Fruit fly (Drosophila melanogaster) whole organism, prepupa: ENCODE data around the gene Arp10.

Experiments used
- CG10669 ChIP-seq: fragments of 200-800 bp; sonication (Bioruptor generic); optimal IDR thresholded peaks from 3 replicates; lab custom pipeline; 2018; ENCODE audit warnings: missing biosample characterization, mild to moderate bottlenecking, missing genetic modification characterization, moderate library complexity
- CG11294 ChIP-seq: fragments of 200-800 bp; sonication (Bioruptor generic); IDR thresholded peaks from 2 replicates; pipeline ENCODE4 v1.3.6; 2022; ENCODE audit warnings: missing biosample characterization, missing genetic modification characterization
- CG11762 ChIP-seq: fragments of 200-800 bp; sonication (Bioruptor generic); optimal IDR thresholded peaks from 3 replicates; lab custom pipeline; 2016; ENCODE audit warnings: missing biosample characterization, missing genetic modification characterization; ENCODE audit not compliant: insufficient read depth
- CG1621 ChIP-seq: fragments of 200-800 bp; sonication (Bioruptor generic); optimal IDR thresholded peaks from 3 replicates; lab custom pipeline; 2018; ENCODE audit warnings: missing biosample characterization, mild to moderate bottlenecking, missing genetic modification characterization
- CG16779 ChIP-seq: fragments of 200-800 bp; sonication (Bioruptor generic); optimal IDR thresholded peaks from 3 replicates; lab custom pipeline; 2017; ENCODE audit warnings: missing biosample characterization, mild to moderate bottlenecking, missing genetic modification characterization
- CG3032 ChIP-seq: fragments of 200-800 bp; optimal IDR thresholded peaks from 2 replicates; lab custom pipeline; 2019; ENCODE audit warnings: missing biosample characterization, mild to moderate bottlenecking, missing genetic modification characterization, moderate library complexity
- CG32006 ChIP-seq: fragments of 200-800 bp; sonication (Bioruptor generic); optimal IDR thresholded peaks from 3 replicates; lab custom pipeline; 2017; ENCODE audit warnings: missing biosample characterization, mild to moderate bottlenecking, missing genetic modification characterization
- CG34406 ChIP-seq: fragments of 200-800 bp; sonication (Bioruptor generic); optimal IDR thresholded peaks from 3 replicates; lab custom pipeline; 2016; ENCODE audit warnings: missing biosample characterization, missing genetic modification characterization
- CG3919 ChIP-seq: fragments of 200-800 bp; sonication (Bioruptor generic); optimal IDR thresholded peaks from 3 replicates; lab custom pipeline; 2016; ENCODE audit warnings: missing biosample characterization, missing genetic modification characterization
- CG6792 ChIP-seq: fragments of 200-800 bp; sonication (Bioruptor generic); optimal IDR thresholded peaks from 3 replicates; lab custom pipeline; 2016; ENCODE audit warnings: missing biosample characterization, missing genetic modification characterization
- CG6854 ChIP-seq: fragments of 200-800 bp; sonication (Bioruptor generic); optimal IDR thresholded peaks from 2 replicates; lab custom pipeline; 2017; ENCODE audit warnings: missing biosample characterization, mild to moderate bottlenecking, missing genetic modification characterization
- CG7368 ChIP-seq: fragments of 200-800 bp; sonication (Bioruptor generic); optimal IDR thresholded peaks from 3 replicates; lab custom pipeline; 2016; ENCODE audit warnings: missing biosample characterization, missing genetic modification characterization
- CG8632 ChIP-seq: fragments of 200-800 bp; sonication (Bioruptor generic); optimal IDR thresholded peaks from 3 replicates; lab custom pipeline; 2016; ENCODE audit warnings: missing biosample characterization, missing genetic modification characterization
- CG9139 ChIP-seq: fragments of 200-800 bp; sonication (Bioruptor generic); optimal IDR thresholded peaks from 3 replicates; lab custom pipeline; 2017; ENCODE audit warnings: missing biosample characterization, mild to moderate bottlenecking, missing genetic modification characterization
- Eip75B ChIP-seq: fragments of 200-800 bp; sonication (Bioruptor generic); optimal IDR thresholded peaks from 3 replicates; lab custom pipeline; 2016; ENCODE audit warnings: missing biosample characterization, missing genetic modification characterization
- Eip78C ChIP-seq: fragments of 200-800 bp; sonication (Bioruptor generic); peaks from one replicate; lab custom pipeline; 2016; ENCODE audit warnings: missing biosample characterization, missing genetic modification characterization
- Eip93F ChIP-seq: fragments of 200-800 bp; sonication (Bioruptor generic); optimal IDR thresholded peaks from 2 replicates; lab custom pipeline; 2016; ENCODE audit warnings: missing biosample characterization, mild to moderate bottlenecking, missing genetic modification characterization
- Ets96B ChIP-seq: fragments of 200-800 bp; optimal IDR thresholded peaks from 2 replicates; lab custom pipeline; 2019; ENCODE audit warnings: missing biosample characterization, mild to moderate bottlenecking, missing genetic modification characterization, moderate library complexity
- Gug ChIP-seq: fragments of 200-800 bp; sonication (Bioruptor generic); IDR thresholded peaks from 2 replicates; pipeline ENCODE4 v1.3.6; 2022; ENCODE audit warnings: missing biosample characterization, missing genetic modification characterization
- Hr38 ChIP-seq: sonication (Bioruptor generic); optimal IDR thresholded peaks from 2 replicates; lab custom pipeline; 2016; ENCODE audit warnings: missing biosample characterization, missing genetic modification characterization
- Lpt ChIP-seq: fragments of 200-800 bp; sonication (Bioruptor generic); optimal IDR thresholded peaks from 3 replicates; lab custom pipeline; 2016; ENCODE audit warnings: missing biosample characterization, missing genetic modification characterization
- Smox ChIP-seq: fragments of 200-800 bp; sonication (Bioruptor generic); optimal IDR thresholded peaks from 3 replicates; lab custom pipeline; 2016; ENCODE audit warnings: missing biosample characterization, missing genetic modification characterization
- Sox102F ChIP-seq: fragments of 200-800 bp; sonication (Bioruptor generic); optimal IDR thresholded peaks from 2 replicates; lab custom pipeline; 2016; ENCODE audit warnings: missing biosample characterization, mild to moderate bottlenecking, missing genetic modification characterization
- Sox15 ChIP-seq: fragments of 200-800 bp; sonication (Bioruptor generic); optimal IDR thresholded peaks from 3 replicates; lab custom pipeline; 2016; ENCODE audit warnings: missing biosample characterization, missing genetic modification characterization
- acj6 ChIP-seq: fragments of 200-800 bp; sonication (Bioruptor generic); optimal IDR thresholded peaks from 3 replicates; lab custom pipeline; 2016; ENCODE audit warnings: missing biosample characterization, missing genetic modification characterization
- dsx ChIP-seq: fragments of 200-800 bp; optimal IDR thresholded peaks from 3 replicates; lab custom pipeline; 2019; ENCODE audit warnings: missing biosample characterization, mild to moderate bottlenecking, missing genetic modification characterization, moderate library complexity; ENCODE audit not compliant: poor library complexity, severe bottlenecking
- esn ChIP-seq: fragments of 200-800 bp; sonication (Bioruptor generic); optimal IDR thresholded peaks from 2 replicates; lab custom pipeline; 2016; ENCODE audit warnings: missing biosample characterization, mild to moderate bottlenecking, missing genetic modification characterization, moderate library complexity
- fd59A ChIP-seq: fragments of 200-800 bp; sonication (Bioruptor generic); optimal IDR thresholded peaks from 2 replicates; lab custom pipeline; 2017; ENCODE audit warnings: missing biosample characterization, mild to moderate bottlenecking, missing genetic modification characterization, missing genetic modification reagents
- fd85E ChIP-seq: fragments of 200-800 bp; sonication (Bioruptor generic); optimal IDR thresholded peaks from 3 replicates; lab custom pipeline; 2016; ENCODE audit warnings: missing biosample characterization, missing genetic modification characterization
- fkh ChIP-seq: fragments of 200-800 bp; sonication (Bioruptor generic); optimal IDR thresholded peaks from 3 replicates; lab custom pipeline; 2017; ENCODE audit warnings: missing biosample characterization, mild to moderate bottlenecking, missing genetic modification characterization, moderate library complexity
- lz ChIP-seq: fragments of 200-800 bp; sonication (Bioruptor generic); optimal IDR thresholded peaks from 3 replicates; lab custom pipeline; 2016; ENCODE audit warnings: missing biosample characterization, missing genetic modification characterization
- pdm3 ChIP-seq: fragments of 200-800 bp; sonication (Bioruptor generic); optimal IDR thresholded peaks from 3 replicates; lab custom pipeline; 2016; ENCODE audit warnings: missing biosample characterization, missing genetic modification characterization
- ss ChIP-seq, 2 experiments: fragments of 200-800 bp; sonication (Bioruptor generic); optimal IDR thresholded peaks; 2 replicates in 1 of 2; 3 replicates in 1 of 2; lab custom pipeline; 2017 to 2018; ENCODE audit warnings: mild to moderate bottlenecking in 2 of 2, missing biosample characterization in 2 of 2, missing genetic modification characterization in 2 of 2, moderate library complexity in 1 of 2
- topi ChIP-seq: fragments of 200-800 bp; sonication (Bioruptor generic); optimal IDR thresholded peaks from 3 replicates; lab custom pipeline; 2016; ENCODE audit warnings: missing biosample characterization, missing genetic modification characterization
- vri ChIP-seq: fragments of 200-800 bp; sonication (Bioruptor generic); optimal IDR thresholded peaks from 3 replicates; lab custom pipeline; 2016; ENCODE audit warnings: missing biosample characterization, mild to moderate bottlenecking, missing genetic modification characterization

Gene Arp10

DNA sequence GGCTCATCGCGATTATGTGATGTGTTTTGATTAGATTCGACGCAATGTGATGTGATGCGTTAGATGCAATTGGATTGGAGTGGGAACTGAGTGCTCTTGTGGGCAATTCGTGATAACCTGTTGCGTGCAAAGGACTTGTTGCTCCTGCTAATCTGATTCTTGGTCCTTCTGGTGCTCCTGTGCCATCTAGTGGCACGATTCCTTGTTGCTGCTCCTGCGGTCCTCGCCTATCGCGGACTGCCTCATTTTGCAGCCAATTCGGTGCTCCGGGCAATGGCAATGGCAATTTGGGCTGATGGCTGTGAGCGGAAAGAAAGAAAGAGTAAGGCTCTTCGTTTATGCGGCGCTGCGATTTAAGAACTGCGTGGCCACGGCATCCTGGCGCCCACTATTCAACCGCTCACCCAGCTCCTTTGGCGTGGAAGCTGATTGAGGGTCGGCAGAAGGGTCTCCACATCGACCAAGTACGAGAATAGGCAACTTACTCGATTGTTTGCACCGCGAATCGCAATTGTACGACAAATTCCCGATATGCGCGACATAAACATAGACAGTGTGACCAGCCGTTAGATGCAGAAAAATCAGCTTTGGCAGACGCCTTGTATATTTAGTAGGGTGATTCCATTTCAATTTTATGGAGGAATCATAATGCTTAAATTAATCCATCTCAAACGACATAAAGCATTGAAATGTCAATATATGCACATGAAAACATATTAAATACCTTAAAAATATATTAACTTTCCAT lies 47.1 kb upstream of the Arp10 start, which contains the start of gene Mer (continued):
- TF ChIP-seq ss (GFP tag; optimal IDR thresholded peaks at IDR 0.05; lab: Kevin White, UChicago): peak; percentile 81 to 85
- TF ChIP-seq CG3032 (tag; lab: Kevin White, UChicago): peak; percentile 82
- TF ChIP-seq CG34406: peak; percentile 78
- peak; percentile 92 for TF ChIP-seq lz (GFP tag; lab: Kevin White, UChicago)
- no peak for TF ChIP-seq fkh (GFP tag; lab: Kevin White, UChicago)
- no peak for TF ChIP-seq Hr38 (GFP tag; lab: Kevin White, UChicago)
- TF ChIP-seq acj6 (GFP tag; lab: Kevin White, UChicago): peak; percentile 86
- TF ChIP-seq Gug (GFP tag; lab: Robert Waterston, UW): peak; percentile 80
- peak; percentile 87 for TF ChIP-seq CG6792 (GFP tag; lab: Kevin White, UChicago)
- peak; percentile 80 for TF ChIP-seq CG16779
- TF ChIP-seq CG3919: peak; percentile 87
- peak; percentile 80 for TF ChIP-seq Smox (GFP tag; lab: Kevin White, UChicago)
- TF ChIP-seq fd85E (GFP tag; lab: Kevin White, UChicago): peak; percentile 51
- peak; percentile 82 for TF ChIP-seq Ets96B (tag; lab: Kevin White, UChicago)
- TF ChIP-seq CG11294: peak; percentile 72

DNA sequence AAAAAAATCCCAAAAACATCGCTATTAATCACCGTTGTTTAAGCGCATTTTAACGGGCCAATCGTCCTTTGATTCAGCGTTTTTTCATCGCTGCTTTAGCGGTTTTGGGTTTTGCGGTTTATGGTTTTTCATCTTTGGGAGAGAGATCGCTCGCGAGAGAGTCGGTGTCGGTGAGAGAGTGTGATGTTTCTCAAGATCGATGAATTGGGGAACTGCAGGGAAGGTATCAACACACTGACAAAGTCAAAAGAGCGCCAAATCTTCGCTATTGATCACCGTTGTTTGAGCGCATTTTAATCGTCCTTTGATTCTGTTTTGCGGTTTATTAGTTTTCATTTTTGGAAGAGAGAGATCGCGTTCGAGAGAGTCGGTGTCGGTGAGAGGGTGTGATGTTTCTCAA lies 44.1 kb upstream of the Arp10 start:
- TF ChIP-seq CG34406: no peak
- no peak for TF ChIP-seq CG8632
- TF ChIP-seq CG3032 (tag; lab: Kevin White, UChicago): no peak
- no peak for TF ChIP-seq pdm3 (GFP tag; lab: Kevin White, UChicago)
- no peak for TF ChIP-seq fd85E (GFP tag; lab: Kevin White, UChicago)
- TF ChIP-seq Eip75B: no peak
- TF ChIP-seq lz (GFP tag; lab: Kevin White, UChicago): no peak
- no peak for TF ChIP-seq acj6 (GFP tag; lab: Kevin White, UChicago)
- no peak for TF ChIP-seq CG11762 (GFP tag; lab: Kevin White, UChicago)
- no peak for TF ChIP-seq CG7368 (GFP tag; lab: Kevin White, UChicago)
- TF ChIP-seq CG3919: no peak
- no peak for TF ChIP-seq CG10669 (GFP tag; lab: Kevin White, UChicago)
- no peak for TF ChIP-seq esn
- TF ChIP-seq CG6854 (GFP tag; lab: Kevin White, UChicago): no peak
- no peak for TF ChIP-seq topi (GFP tag; lab: Kevin White, UChicago)
- no peak for TF ChIP-seq Eip93F (GFP tag; lab: Kevin White, UChicago)
- no peak for TF ChIP-seq Gug (GFP tag; lab: Robert Waterston, UW)
- no peak for TF ChIP-seq CG32006 (GFP tag; lab: Kevin White, UChicago)
- no peak for TF ChIP-seq fd59A (GFP tag; lab: Kevin White, UChicago)

DNA sequence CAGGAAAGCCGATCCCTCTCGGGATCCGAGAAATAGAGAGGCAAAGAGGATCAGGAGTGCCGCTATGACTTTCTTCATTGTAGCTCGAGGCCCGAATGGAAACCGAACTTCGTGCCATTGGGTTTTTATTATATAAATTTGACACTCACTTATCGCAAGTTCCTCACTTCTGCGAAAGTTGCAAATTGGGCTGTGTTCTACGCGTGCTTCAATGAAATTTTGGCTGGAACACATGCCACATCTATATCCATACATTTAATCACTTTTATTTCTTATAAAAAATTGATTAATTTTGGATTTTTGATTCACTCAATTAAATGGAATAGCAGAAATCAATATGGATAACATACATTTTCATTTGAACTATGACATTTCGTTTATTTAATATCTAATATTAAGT lies 42.9 kb upstream of the Arp10 start, which contains the start of gene CG14227:
CG14227 (minus strand) TSS at position 101 of the 400 bp plus-strand sequence.
- TF ChIP-seq Eip78C (no peak), vri (GFP tag; lab: Kevin White, UChicago) (no peak), CG9139 (no peak), CG11294 (no peak), pdm3 (GFP tag; lab: Kevin White, UChicago) (no peak), dsx (no peak), CG11762 (GFP tag; lab: Kevin White, UChicago) (no peak), Lpt (no peak), CG1621 (tag; lab: Kevin White, UChicago) (no peak), Smox (GFP tag; lab: Kevin White, UChicago) (no peak), acj6 (GFP tag; lab: Kevin White, UChicago) (no peak), Sox15 (GFP tag; lab: Kevin White, UChicago) (no peak), Sox102F (GFP tag; lab: Kevin White, UChicago) (no peak)
- TF ChIP-seq, all 60 proteins: peak for 0
